Fruit fly (Drosophila melanogaster): ENCODE results near the gene Stt3B.
A peak's percentile ranks its signal among the peaks of the same experiment; 100 is the strongest.

Stt3B gene

DNA sequence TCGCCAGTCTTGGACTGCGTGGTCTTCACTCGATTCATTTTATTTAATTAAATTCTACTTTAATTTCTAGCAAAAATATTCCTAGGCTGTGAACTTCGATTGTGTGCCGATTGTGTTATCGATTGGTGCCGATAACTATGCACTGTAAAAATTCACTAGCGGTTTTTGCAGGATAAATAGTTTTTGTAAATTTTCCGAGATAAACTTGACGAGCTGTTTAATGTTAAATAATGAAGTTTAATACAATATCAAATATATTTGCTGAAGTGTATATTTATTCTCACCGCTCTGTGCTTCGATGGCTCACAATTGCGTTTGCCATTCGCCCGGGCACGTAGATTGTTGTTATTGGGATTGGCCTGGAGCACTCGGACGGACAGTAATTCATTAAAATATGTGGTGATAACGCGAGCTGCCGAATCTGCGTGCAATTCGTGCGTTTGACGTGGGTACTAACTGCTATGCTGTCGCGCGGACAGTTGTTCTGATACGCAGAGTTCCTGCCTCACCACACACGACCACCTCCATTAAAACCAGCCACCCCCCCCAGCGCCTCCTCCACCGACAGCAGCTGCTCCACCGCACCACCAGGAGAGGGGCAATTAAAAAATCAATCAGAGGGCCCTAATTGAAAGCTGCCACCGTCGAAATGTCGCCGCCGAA, 44.4 kb downstream of the Stt3B start, which contains the start of the genes EMC6 and Hr96:
TSS of gene EMC6 (minus strand) at position 123 of the 663 bp plus-strand sequence.
TSS of gene Hr96 (plus strand) at position 341 of the 663 bp plus-strand sequence.
- peak; percentile 95 for TF ChIP-seq sv (GFP tag; optimal IDR thresholded peaks at IDR 0.05)
- peak; percentile 98 for TF ChIP-seq Hr83 (GFP tag; optimal IDR thresholded peaks at IDR 0.05; ENCODE audit: poor library complexity, severe bottlenecking)
- TF ChIP-seq CrebA (GFP tag; optimal IDR thresholded peaks at IDR 0.05; ENCODE audit: borderline replicate concordance), result no peak
- no peak for TF ChIP-seq brk (GFP tag; optimal IDR thresholded peaks at IDR 0.05)
- peak; percentile 87 for TF ChIP-seq OdsH (GFP tag; optimal IDR thresholded peaks at IDR 0.05)
- TF ChIP-seq pan (optimal IDR thresholded peaks at IDR 0.05), result no peak
- TF ChIP-seq foxo (GFP tag; optimal IDR thresholded peaks at IDR 0.05), result peak; percentile 14 to 94
- no peak for TF ChIP-seq Rel (GFP tag; optimal IDR thresholded peaks at IDR 0.05)
- TF ChIP-seq Rel (tag; optimal IDR thresholded peaks at IDR 0.05), result peak; percentile 76
- TF ChIP-seq N (GFP tag; optimal IDR thresholded peaks at IDR 0.05), result no peak
- peak; percentile 46 for TF ChIP-seq Myc (optimal IDR thresholded peaks at IDR 0.05)
- TF ChIP-seq CG32264 (GFP tag; optimal IDR thresholded peaks at IDR 0.05), result peak; percentile 87
- peak; percentile 70 for TF ChIP-seq jim (GFP tag; optimal IDR thresholded peaks at IDR 0.05)
- TF ChIP-seq dmrt93B (GFP tag; optimal IDR thresholded peaks at IDR 0.05), result no peak
- TF ChIP-seq psq (GFP tag; optimal IDR thresholded peaks at IDR 0.05), result peak; percentile 83
- peak; percentile 92 for TF ChIP-seq ey (GFP tag; optimal IDR thresholded peaks at IDR 0.05)
- peak; percentile 93 for TF ChIP-seq br (GFP tag; optimal IDR thresholded peaks at IDR 0.05)
- TF ChIP-seq Dfd (GFP tag; optimal IDR thresholded peaks at IDR 0.05), result no peak
- peak; percentile 95 for TF ChIP-seq h (GFP tag; optimal IDR thresholded peaks at IDR 0.05)
- peak; percentile 85 for TF ChIP-seq dsf (GFP tag; optimal IDR thresholded peaks at IDR 0.05; ENCODE audit: borderline replicate concordance)
- TF ChIP-seq CG9705 (GFP tag; optimal IDR thresholded peaks at IDR 0.05), result peak; percentile 88
- TF ChIP-seq sage (GFP tag; optimal IDR thresholded peaks at IDR 0.05), result no peak
- TF ChIP-seq Abd-B (GFP tag; optimal IDR thresholded peaks at IDR 0.05), result no peak
- TF ChIP-seq rgr (GFP tag; optimal IDR thresholded peaks at IDR 0.05), result peak; percentile 94
- TF ChIP-seq woc (GFP tag; optimal IDR thresholded peaks at IDR 0.05), result peak; percentile 85
- TF ChIP-seq Hr78 (GFP tag; optimal IDR thresholded peaks at IDR 0.05), result no peak
- TF ChIP-seq Hnf4 (GFP tag; optimal IDR thresholded peaks at IDR 0.05), result no peak
- no peak for TF ChIP-seq tai (GFP tag; optimal IDR thresholded peaks at IDR 0.05)
- peak; percentile 60 for TF ChIP-seq Mio (GFP tag; optimal IDR thresholded peaks at IDR 0.05)
- peak; percentile 90 for TF ChIP-seq Sp1 (GFP tag; optimal IDR thresholded peaks at IDR 0.05)
- peak; percentile 93 for TF ChIP-seq fru (GFP tag; optimal IDR thresholded peaks at IDR 0.05)
- peak; percentile 93 for TF ChIP-seq Jra (GFP tag; optimal IDR thresholded peaks at IDR 0.05)
- no peak for TF ChIP-seq Dif (GFP tag; optimal IDR thresholded peaks at IDR 0.05; ENCODE audit: partially characterized antibody)
- no peak for TF ChIP-seq lola (GFP tag; optimal IDR thresholded peaks at IDR 0.05)
- no peak for TF ChIP-seq dl (GFP tag; optimal IDR thresholded peaks at IDR 0.05; ENCODE audit: insufficient read depth in 1 of 2, partially characterized antibody in 2 of 2)
- peak; percentile 92 for TF ChIP-seq HLH106 (tag; optimal IDR thresholded peaks at IDR 0.05)
- TF ChIP-seq GATAd (GFP tag; optimal IDR thresholded peaks at IDR 0.05), result peak; percentile 84
- TF ChIP-seq Vsx2 (GFP tag; optimal IDR thresholded peaks at IDR 0.05; ENCODE audit: partially characterized antibody), result peak; percentile 54
- no peak for TF ChIP-seq usp (GFP tag; optimal IDR thresholded peaks at IDR 0.05)

DNA sequence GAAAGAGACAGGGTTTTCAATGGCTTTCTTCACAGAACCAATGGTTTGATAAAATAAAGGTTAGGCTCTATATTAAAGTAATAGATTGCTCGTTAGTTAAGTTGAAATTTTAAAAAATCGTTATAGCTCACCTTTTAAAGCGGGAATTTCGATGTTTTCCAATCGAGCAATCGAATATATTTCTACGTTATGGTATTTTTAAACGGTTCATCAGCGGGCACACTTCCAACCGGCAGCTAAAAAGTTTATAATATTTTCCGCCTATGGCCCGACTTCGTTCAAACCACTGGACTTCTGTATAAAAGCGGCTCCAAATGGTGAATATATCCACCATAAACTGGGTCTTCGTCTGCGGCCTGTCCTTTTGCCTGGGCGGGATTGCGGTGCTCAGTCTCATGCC, 46.4 kb downstream of the Stt3B start, which contains the start of gene beta4GalT7:
TSS of gene beta4GalT7 (plus strand) at position 201 of the 400 bp plus-strand sequence.
- no peak for TF ChIP-seq Hnf4 (GFP tag; optimal IDR thresholded peaks at IDR 0.05)
- no peak for TF ChIP-seq Hr83 (GFP tag; optimal IDR thresholded peaks at IDR 0.05; ENCODE audit: poor library complexity, severe bottlenecking)

All from whole organism, wandering third instar larva.